Worm (Caenorhabditis elegans) whole organism, L2 larva: ENCODE data around the gene Y39A3A.3.

Source experiments
- C34F6.9 ChIP-seq: fragments of 150-350 bp; optimal IDR thresholded peaks from 2 replicates; lab custom pipeline; 2014; ENCODE audit warnings: missing biosample characterization, missing genetic modification characterization
- F13H6.1 ChIP-seq: sonication (generic microtip); optimal IDR thresholded peaks from 2 replicates; lab custom pipeline; 2016; ENCODE audit warnings: missing genetic modification characterization, missing compliant biosample characterization
- R02D3.7 ChIP-seq: fragments of 150-350 bp; optimal IDR thresholded peaks from 2 replicates; lab custom pipeline; 2014; ENCODE audit warnings: missing biosample characterization, missing genetic modification characterization
- alr-1 ChIP-seq: fragments of 150-350 bp; optimal IDR thresholded peaks from 2 replicates; lab custom pipeline; 2014; ENCODE audit warnings: missing biosample characterization, missing genetic modification characterization
- aly-2 ChIP-seq: fragments of 150-350 bp; optimal IDR thresholded peaks from 2 replicates; lab custom pipeline; 2014; ENCODE audit warnings: missing biosample characterization, missing genetic modification characterization
- ceh-16 ChIP-seq: fragments of 150-350 bp; optimal IDR thresholded peaks from 2 replicates; lab custom pipeline; 2014; ENCODE audit warnings: missing biosample characterization, missing genetic modification characterization
- crh-2 ChIP-seq: sonication (generic microtip); optimal IDR thresholded peaks from 2 replicates; lab custom pipeline; 2017; ENCODE audit warnings: missing biosample characterization, missing genetic modification characterization
- egl-27 ChIP-seq: sonication (generic microtip); optimal IDR thresholded peaks from 3 replicates; lab custom pipeline; 2017; ENCODE audit warnings: missing biosample characterization, missing genetic modification reagents, missing genetic modification characterization
- elt-1 ChIP-seq: fragments of 150-350 bp; optimal IDR thresholded peaks from 2 replicates; lab custom pipeline; 2014; ENCODE audit warnings: missing biosample characterization, missing genetic modification characterization
- elt-3 ChIP-seq: sonication (generic microtip); optimal IDR thresholded peaks from 2 replicates; lab custom pipeline; 2017; ENCODE audit warnings: missing biosample characterization, missing genetic modification characterization
- lin-13 ChIP-seq: fragments of 150-350 bp; optimal IDR thresholded peaks from 2 replicates; lab custom pipeline; 2014; ENCODE audit warnings: missing biosample characterization, missing genetic modification reagents, missing genetic modification characterization
- lsy-2 ChIP-seq, 2 experiments: fragments of 150-350 bp in 1 of 2; sonication (generic microtip) in 1 of 2; optimal IDR thresholded peaks; 2 replicates each; lab custom pipeline; 2014 to 2017; ENCODE audit warnings: missing biosample characterization in 2 of 2, missing genetic modification characterization in 2 of 2
- mbf-1 ChIP-seq: sonication (generic microtip); optimal IDR thresholded peaks from 2 replicates; lab custom pipeline; 2017; ENCODE audit warnings: missing biosample characterization, missing genetic modification characterization
- nhr-129 ChIP-seq: fragments of 150-350 bp; optimal IDR thresholded peaks from 2 replicates; lab custom pipeline; 2014; ENCODE audit warnings: missing biosample characterization, missing genetic modification characterization
- nhr-21 ChIP-seq: fragments of 150-350 bp; optimal IDR thresholded peaks from 2 replicates; lab custom pipeline; 2014; ENCODE audit warnings: missing biosample characterization, missing genetic modification characterization
- nhr-23 ChIP-seq: fragments of 150-350 bp; optimal IDR thresholded peaks from 2 replicates; lab custom pipeline; 2014; ENCODE audit warnings: missing biosample characterization, missing genetic modification reagents, missing genetic modification characterization
- nhr-237 ChIP-seq: fragments of 150-350 bp; optimal IDR thresholded peaks from 2 replicates; lab custom pipeline; 2014; ENCODE audit warnings: missing biosample characterization, missing genetic modification characterization
- nhr-25 ChIP-seq: fragments of 150-350 bp; sonication (generic microtip); optimal IDR thresholded peaks from 3 replicates; lab custom pipeline; 2014; ENCODE audit warnings: missing biosample characterization, missing genetic modification characterization
- nhr-77 ChIP-seq: fragments of 150-350 bp; optimal IDR thresholded peaks from 2 replicates; lab custom pipeline; 2014; ENCODE audit warnings: missing biosample characterization, missing genetic modification characterization
- peb-1 ChIP-seq: fragments of 150-350 bp; optimal IDR thresholded peaks from 2 replicates; lab custom pipeline; 2014; ENCODE audit warnings: missing biosample characterization, missing genetic modification characterization
- sem-4 ChIP-seq: fragments of 150-350 bp; optimal IDR thresholded peaks from 2 replicates; lab custom pipeline; 2014; ENCODE audit warnings: missing biosample characterization, missing genetic modification reagents, missing genetic modification characterization
- skn-1 ChIP-seq: sonication (generic microtip); optimal IDR thresholded peaks from 2 replicates; lab custom pipeline; 2017; ENCODE audit warnings: missing biosample characterization, missing genetic modification characterization
- sma-9 ChIP-seq, 2 experiments: fragments of 150-350 bp in 1 of 2; sonication (generic microtip) in 1 of 2; optimal IDR thresholded peaks; 2 replicates each; lab custom pipeline; 2014 to 2016; ENCODE audit warnings: missing genetic modification characterization in 2 of 2, mild to moderate bottlenecking in 1 of 2, missing biosample characterization in 1 of 2, missing compliant biosample characterization in 1 of 2, missing genetic modification reagents in 1 of 2, moderate library complexity in 1 of 2
- snpc-4 ChIP-seq: fragments of 150-350 bp; optimal IDR thresholded peaks from 2 replicates; lab custom pipeline; 2014; ENCODE audit warnings: missing biosample characterization, missing genetic modification characterization
- unc-55 ChIP-seq: fragments of 150-350 bp; sonication (generic microtip); optimal IDR thresholded peaks from 3 replicates; lab custom pipeline; 2014; ENCODE audit warnings: missing biosample characterization, missing genetic modification reagents, missing genetic modification characterization
- unc-62 ChIP-seq: fragments of 150-350 bp; optimal IDR thresholded peaks from 2 replicates; lab custom pipeline; 2014; ENCODE audit warnings: missing biosample characterization, missing genetic modification reagents, missing genetic modification characterization
- ztf-1 ChIP-seq: fragments of 200-800 bp; sonication (Bioruptor generic); conservative IDR thresholded peaks from 2 replicates; pipeline ENCODE4 v1.3.6; 2022; ENCODE audit warnings: missing genetic modification characterization, missing compliant biosample characterization

Gene Y39A3A.3

ce11 chrIII:2032327-2033093 lies 35.6 kb downstream of the Y39A3A.3 start:
- TF ChIP-seq lin-13 (peak; percentile 18), F13H6.1 (peak; percentile 16), aly-2 (no peak), ztf-1 (GFP tag; lab: Robert Waterston, UW) (0 out of 2 replicates have a peak, but pooled peaks have one; percentile 19), crh-2 (tag; lab: Kevin White, UChicago) (peak; percentile 17), nhr-129 (tag; lab: Kevin White, UChicago) (peak; percentile 44), nhr-237 (tag; lab: Kevin White, UChicago) (no peak)

- no peak for TF ChIP-seq sem-4 (tag; lab: Kevin White, UChicago)
Observed at ce11 chrIII:2031746-2032145, 36.4 kb downstream of the Y39A3A.3 start.

DNA sequence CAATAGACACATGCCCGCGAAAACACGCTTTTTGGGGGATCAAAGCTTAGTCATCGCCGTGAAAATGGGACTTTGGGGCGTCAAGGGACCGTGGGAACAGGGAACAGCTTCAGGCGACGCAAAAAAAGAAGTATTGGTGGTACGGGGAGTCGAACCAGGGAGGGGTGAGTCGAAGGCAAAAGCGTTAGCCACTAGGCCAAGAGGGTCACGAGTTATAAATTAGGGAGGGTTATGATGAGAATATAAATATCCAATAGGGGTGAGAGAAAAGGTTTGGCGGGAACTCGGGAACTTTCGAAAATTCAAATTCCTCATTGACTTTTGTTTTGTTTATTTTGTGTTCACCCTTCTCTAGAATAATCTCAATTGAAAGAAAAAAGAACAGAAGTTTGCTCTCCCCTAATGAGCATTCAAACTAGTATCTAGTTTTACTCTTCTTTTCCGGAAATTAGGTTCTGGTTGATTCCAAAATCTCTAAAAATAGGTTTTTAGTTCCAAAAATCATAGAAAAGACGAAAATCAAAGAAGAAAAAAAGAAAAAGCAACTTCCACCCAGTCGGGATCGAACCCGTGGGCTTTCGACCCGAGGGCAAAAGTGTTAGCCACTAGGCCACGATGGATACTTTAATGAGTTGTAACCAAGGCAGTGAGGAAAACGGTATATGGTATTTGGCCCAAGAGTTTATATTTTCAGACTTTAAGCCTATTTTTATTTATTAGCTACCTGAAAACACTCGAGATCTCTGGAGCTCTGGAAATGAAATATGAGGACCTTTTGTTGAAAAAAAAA lies 37.2 kb downstream of the Y39A3A.3 start:
- no peak for TF ChIP-seq unc-62
- no peak for TF ChIP-seq R02D3.7 (tag; lab: Kevin White, UChicago)
- TF ChIP-seq mbf-1 (tag; lab: Kevin White, UChicago), result no peak
- TF ChIP-seq snpc-4, result no peak
- TF ChIP-seq unc-55, result no peak
- no peak for TF ChIP-seq ceh-16 (tag; lab: Kevin White, UChicago)
- TF ChIP-seq nhr-21, result no peak
- no peak for TF ChIP-seq crh-2 (tag; lab: Kevin White, UChicago)
- no peak for TF ChIP-seq C34F6.9 (tag; lab: Kevin White, UChicago)
- TF ChIP-seq elt-1 (tag; lab: Kevin White, UChicago), result no peak
- no peak for TF ChIP-seq elt-3 (tag; lab: Kevin White, UChicago)

DNA sequence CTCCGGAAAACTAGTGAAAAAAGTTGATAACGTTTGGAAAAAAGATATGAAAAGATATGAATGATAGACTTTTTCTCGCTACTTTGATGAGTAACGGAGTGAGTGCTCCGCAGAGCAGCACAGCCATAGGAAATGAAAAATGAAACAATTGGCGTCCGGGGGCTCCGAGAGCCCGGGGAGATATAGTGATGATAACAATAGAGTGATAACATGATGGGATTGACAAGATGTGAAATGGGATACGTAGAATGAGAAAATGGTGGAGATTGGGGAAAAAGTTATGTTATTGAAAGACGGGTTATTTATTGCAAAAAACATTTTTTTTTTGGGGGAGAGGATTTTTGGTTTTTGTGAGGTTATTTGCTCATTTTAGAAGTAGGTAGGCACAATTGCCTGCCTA lies 40.6 kb downstream of the Y39A3A.3 start:
- TF ChIP-seq sma-9 (GFP tag; optimal IDR thresholded peaks at IDR 0.05; lab: Kevin White, UChicago), result no peak
- no peak for TF ChIP-seq sma-9 (tag; optimal IDR thresholded peaks at IDR 0.05; lab: Kevin White, UChicago)
- TF ChIP-seq nhr-23 (tag; lab: Kevin White, UChicago), result no peak
- peak in 1 of 2 experiments; percentile 15 for TF ChIP-seq lsy-2 (tag; optimal IDR thresholded peaks at IDR 0.05; lab: Kevin White, UChicago)
- no peak for TF ChIP-seq nhr-25 (tag; lab: Kevin White, UChicago)
- TF ChIP-seq mbf-1 (tag; lab: Kevin White, UChicago), result no peak
- TF ChIP-seq elt-3 (tag; lab: Kevin White, UChicago), result no peak
- no peak for TF ChIP-seq unc-62
- TF ChIP-seq F13H6.1, result peak; percentile 12
- TF ChIP-seq lin-13, result no peak
- TF ChIP-seq egl-27, result no peak
- TF ChIP-seq snpc-4, result no peak
- no peak for TF ChIP-seq skn-1 (tag; lab: Kevin White, UChicago)
- TF ChIP-seq peb-1 (tag; lab: Kevin White, UChicago), result no peak
- no peak for TF ChIP-seq ceh-16 (tag; lab: Kevin White, UChicago)

DNA sequence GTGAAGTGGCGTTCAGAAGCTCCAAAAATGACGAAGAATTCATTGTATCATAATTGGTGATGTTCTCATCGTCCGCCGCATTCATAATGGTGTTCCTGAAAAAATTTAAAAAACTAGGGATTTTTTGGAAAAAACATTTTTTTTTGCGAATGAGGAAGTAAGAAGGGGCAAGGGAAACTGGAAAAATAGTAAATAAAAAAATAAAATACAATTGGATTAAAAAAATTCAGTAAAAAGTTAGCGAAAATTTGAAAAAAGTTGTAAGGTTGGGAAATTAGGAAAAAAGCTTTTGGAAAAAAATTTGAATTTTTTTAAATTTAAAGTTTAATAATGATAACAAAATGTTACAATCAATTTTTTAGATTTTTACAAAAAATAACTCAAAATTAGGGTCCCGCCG lies 46.7 kb downstream of the Y39A3A.3 start, which contains the start of gene ckr-2:
ckr-2 (minus strand) TSS at position 101 of the 400 bp plus-strand sequence.
- TF ChIP-seq elt-1 (tag; lab: Kevin White, UChicago) (no peak), nhr-129 (tag; lab: Kevin White, UChicago) (no peak), elt-3 (tag; lab: Kevin White, UChicago) (no peak), egl-27 (no peak), alr-1 (tag; lab: Kevin White, UChicago) (no peak), nhr-77 (no peak), unc-55 (no peak)
